Worm (Caenorhabditis elegans): ENCODE data around the gene mlc-1.

DNA sequence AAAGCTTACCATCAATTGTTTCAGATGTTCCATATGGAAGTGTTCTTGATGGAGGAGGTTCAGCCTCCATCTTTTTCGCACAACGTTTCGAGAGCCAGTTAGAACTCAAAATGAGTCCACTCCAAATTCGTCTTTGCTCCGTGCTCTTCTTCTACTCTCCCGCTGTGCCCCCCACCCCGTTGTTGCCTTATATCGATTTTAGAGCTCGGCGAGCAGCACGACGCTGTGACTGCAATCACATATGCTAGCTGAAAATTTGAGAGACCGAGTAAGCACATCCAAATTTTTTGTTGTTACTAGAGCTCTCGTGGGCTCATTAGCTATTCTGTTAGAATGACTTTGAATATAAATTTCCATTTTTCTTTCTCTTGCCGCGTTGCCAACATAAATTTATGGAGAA, 5.8 kb downstream of the mlc-1 start, which contains the start of gene slc-17.1:
- TF ChIP-seq him-1 (tag; optimal IDR thresholded peaks at IDR 0.05) (no peak), W03F9.2 (tag; optimal IDR thresholded peaks at IDR 0.05) (no peak), dao-5 (tag; optimal IDR thresholded peaks at IDR 0.05) (no peak)

Measured in whole organism, L4/young adult.